Worm (Caenorhabditis elegans): ENCODE measurements around the gene F18E3.11.

ce11 chrV:7460898-7461297, 47.6 kb downstream of the F18E3.11 start, which contains the start of gene srh-92:
- TF ChIP-seq nhr-2 (tag; optimal IDR thresholded peaks at IDR 0.05) (no peak), mep-1 (tag; optimal IDR thresholded peaks at IDR 0.05) (no peak), elt-3 (tag; optimal IDR thresholded peaks at IDR 0.05) (no peak), unc-62 (GFP tag; optimal IDR thresholded peaks at IDR 0.05) (no peak)

Data from whole organism, mixed stage, embryonic.